Fruit fly (Drosophila melanogaster): ENCODE measurements around the gene CG33233.

Gene CG33233

dm6 chr3L:2659339-2659738 is at the start of gene CG33233:
CG33233 (plus strand) TSS chr3L:2659639.
- TF ChIP-seq noc (tag; optimal IDR thresholded peaks at IDR 0.05), result no peak

dm6 chr3L:2614222-2614621 is 45.2 kb upstream of the CG33233 start:
- no peak for TF ChIP-seq noc (tag; optimal IDR thresholded peaks at IDR 0.05)

dm6 chr3L:2629964-2630363 is 29.5 kb upstream of the CG33233 start, which contains the start of gene Pxn:
Pxn (minus strand) TSS chr3L:2630064.
- TF ChIP-seq noc (tag; optimal IDR thresholded peaks at IDR 0.05), result no peak

dm6 chr3L:2631406-2631805 is 28.0 kb upstream of the CG33233 start, which contains the start of the genes CG42245 and MEP-1:
CG42245 (plus strand) TSS chr3L:2631715.
MEP-1 (plus strand) TSS chr3L:2631715.
- no peak for TF ChIP-seq noc (tag; optimal IDR thresholded peaks at IDR 0.05)

dm6 chr3L:2632048-2632762 is 27.2 kb upstream of the CG33233 start:
- no peak for TF ChIP-seq noc (tag; optimal IDR thresholded peaks at IDR 0.05)

dm6 chr3L:2632763-2633100 is 26.7 kb upstream of the CG33233 start:
- TF ChIP-seq noc (tag; optimal IDR thresholded peaks at IDR 0.05), result no peak

dm6 chr3L:2634929-2635799 is 24.3 kb upstream of the CG33233 start:
- peak; percentile 62 for TF ChIP-seq noc (tag; optimal IDR thresholded peaks at IDR 0.05)

- TF ChIP-seq noc (tag; optimal IDR thresholded peaks at IDR 0.05), result no peak
Observed at dm6 chr3L:2636023-2636968, 23.1 kb upstream of the CG33233 start.

dm6 chr3L:2643324-2643723 is 16.1 kb upstream of the CG33233 start, which contains the start of gene CG14949:
CG14949 (minus strand) TSS chr3L:2643424.
- TF ChIP-seq noc (tag; optimal IDR thresholded peaks at IDR 0.05), result no peak

dm6 chr3L:2645068-2645467 is 14.4 kb upstream of the CG33233 start, which contains the start of gene CG1143:
CG1143 (plus strand) TSS chr3L:2645368.
- TF ChIP-seq noc (tag; optimal IDR thresholded peaks at IDR 0.05), result no peak

- peak; percentile 68 for TF ChIP-seq noc (tag; optimal IDR thresholded peaks at IDR 0.05)
Observed at dm6 chr3L:2647523-2648378, 11.7 kb upstream of the CG33233 start, which contains the start of gene CG1246. CG1246 (plus strand) TSS chr3L:2648048.

dm6 chr3L:2651800-2652199 is 7.6 kb upstream of the CG33233 start, which contains the start of the genes ProRS-m, CG42304 and Snup:
ProRS-m (minus strand) TSS chr3L:2651850.
CG42304 (plus strand) TSS chr3L:2652088.
Snup (plus strand) TSS chr3L:2652088.
- no peak for TF ChIP-seq noc (tag; optimal IDR thresholded peaks at IDR 0.05)

dm6 chr3L:2661322-2661721 is 1.9 kb downstream of the CG33233 start, which contains the start of gene CG33234:
CG33234 (plus strand) TSS chr3L:2661622.
- no peak for TF ChIP-seq noc (tag; optimal IDR thresholded peaks at IDR 0.05)

- TF ChIP-seq noc (tag; optimal IDR thresholded peaks at IDR 0.05), result no peak
Observed at dm6 chr3L:2702474-2702873, 43.0 kb downstream of the CG33233 start.
